Fruit fly (Drosophila melanogaster): Measurements from ENCODE around the gene mkg-p.
A peak's percentile ranks its signal among the peaks of the same experiment; 100 is the strongest.

The mkg-p gene

DNA sequence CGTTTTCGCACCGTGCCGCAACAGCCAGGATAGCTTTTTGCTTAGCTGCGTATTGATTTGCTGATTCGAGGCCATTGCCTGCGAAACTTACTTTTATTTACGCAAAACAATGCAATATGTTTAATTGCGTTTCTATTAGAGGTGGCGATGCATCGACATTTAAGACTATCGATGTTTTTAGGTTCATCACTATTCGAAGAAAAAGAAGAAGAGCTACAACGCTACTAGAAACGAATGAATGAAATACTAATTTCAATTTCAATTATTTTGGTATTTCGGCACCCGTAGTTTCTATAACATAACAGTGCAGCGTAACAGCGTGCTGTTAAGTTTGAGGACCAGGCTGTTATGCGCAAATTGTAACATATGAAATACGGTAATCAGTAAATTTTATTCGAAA, at the start of gene mkg-p, which contains the start of the genes Tpt and CG13667:
mkg-p (minus strand) TSS at position 155 of the 400 bp plus-strand sequence.
Tpt (minus strand) TSS at position 155 of the 400 bp plus-strand sequence.
CG13667 (plus strand) TSS at position 332 of the 400 bp plus-strand sequence.
- TF ChIP-seq CG10669 (GFP tag; optimal IDR thresholded peaks at IDR 0.05) (no peak), CG1621 (tag; optimal IDR thresholded peaks at IDR 0.05) (peak; percentile 54)

DNA sequence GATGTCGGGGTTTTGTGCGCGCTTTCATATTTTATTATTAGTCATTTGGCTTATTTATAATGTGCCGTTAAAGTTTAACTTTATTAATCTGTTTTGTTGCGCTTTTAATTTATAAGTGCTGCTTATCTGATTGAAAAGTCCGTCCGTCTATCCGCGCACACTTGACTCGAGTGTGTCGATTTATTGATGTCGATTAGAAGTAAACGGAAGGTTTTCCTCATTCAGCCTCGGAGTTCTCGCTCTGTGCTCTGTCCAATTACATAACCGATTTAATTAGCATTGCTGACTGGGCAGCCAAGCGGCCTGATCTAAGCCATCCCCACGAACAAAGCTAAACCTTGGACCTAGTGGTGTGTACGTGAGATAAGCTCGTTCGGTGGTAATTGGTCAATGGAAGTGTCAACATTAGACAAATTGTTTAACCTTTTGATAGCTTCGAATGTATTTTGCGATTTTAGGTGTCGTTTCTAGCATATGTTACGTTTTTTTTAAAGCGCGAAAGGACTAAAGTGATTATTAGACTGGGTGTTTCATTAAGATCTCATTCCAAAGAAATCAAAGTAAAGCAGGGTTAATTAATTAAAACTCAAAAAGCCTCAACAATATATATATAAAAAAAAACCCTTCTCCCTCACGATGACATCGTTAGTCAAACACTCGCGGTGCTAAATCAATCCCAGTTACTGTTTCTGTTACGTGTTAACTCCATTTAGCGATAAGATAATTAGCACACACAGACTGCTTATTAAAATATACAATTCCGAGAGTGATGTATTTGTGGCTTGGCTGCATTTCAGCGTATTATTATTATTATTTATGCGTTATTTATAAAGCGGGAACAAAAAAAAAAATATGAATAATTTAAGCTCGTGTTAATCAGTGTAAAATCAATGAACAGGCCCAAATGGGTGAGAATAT, 48.6 kb upstream of the mkg-p start:
- TF ChIP-seq CG8632 (GFP tag; optimal IDR thresholded peaks at IDR 0.05), result no peak
- TF ChIP-seq CG31627 (GFP tag; optimal IDR thresholded peaks at IDR 0.05), result no peak
- TF ChIP-seq CG11762 (GFP tag; optimal IDR thresholded peaks at IDR 0.05; ENCODE audit: insufficient read depth), result no peak
- TF ChIP-seq vri (GFP tag; optimal IDR thresholded peaks at IDR 0.05), result peak; percentile 70
- TF ChIP-seq CG6276 (GFP tag; optimal IDR thresholded peaks at IDR 0.05), result no peak
- TF ChIP-seq acj6 (GFP tag; optimal IDR thresholded peaks at IDR 0.05), result no peak
- TF ChIP-seq Eip78C (GFP tag), result peak; percentile 21
- TF ChIP-seq fd59A (GFP tag; optimal IDR thresholded peaks at IDR 0.05), result no peak
- TF ChIP-seq Met (GFP tag; optimal IDR thresholded peaks at IDR 0.05), result no peak
- TF ChIP-seq Sox102F (GFP tag; optimal IDR thresholded peaks at IDR 0.05), result peak; percentile 29
- peak; percentile 0 for TF ChIP-seq pdm3 (GFP tag; optimal IDR thresholded peaks at IDR 0.05)
- no peak for TF ChIP-seq CG9139 (GFP tag; optimal IDR thresholded peaks at IDR 0.05)
- TF ChIP-seq lz (GFP tag; optimal IDR thresholded peaks at IDR 0.05), result no peak
- peak; percentile 14 for TF ChIP-seq esn (GFP tag; optimal IDR thresholded peaks at IDR 0.05)
- peak; percentile 16 for TF ChIP-seq fkh (GFP tag; optimal IDR thresholded peaks at IDR 0.05)
- peak; percentile 73 for TF ChIP-seq svp (GFP tag)
- 0 out of 2 replicates have a peak, but pooled peaks have one; percentile 11 for TF ChIP-seq Gug (GFP tag; IDR thresholded peaks at IDR 0.05)
- TF ChIP-seq CG8119 (GFP tag; IDR thresholded peaks at IDR 0.05), result no peak
- no peak for TF ChIP-seq OdsH (GFP tag; optimal IDR thresholded peaks at IDR 0.05)
- TF ChIP-seq spab (GFP tag; optimal IDR thresholded peaks at IDR 0.05), result no peak
- peak; percentile 15 for TF ChIP-seq Eip93F (GFP tag; optimal IDR thresholded peaks at IDR 0.05)
- TF ChIP-seq CG4318 (GFP tag; optimal IDR thresholded peaks at IDR 0.05), result no peak

DNA sequence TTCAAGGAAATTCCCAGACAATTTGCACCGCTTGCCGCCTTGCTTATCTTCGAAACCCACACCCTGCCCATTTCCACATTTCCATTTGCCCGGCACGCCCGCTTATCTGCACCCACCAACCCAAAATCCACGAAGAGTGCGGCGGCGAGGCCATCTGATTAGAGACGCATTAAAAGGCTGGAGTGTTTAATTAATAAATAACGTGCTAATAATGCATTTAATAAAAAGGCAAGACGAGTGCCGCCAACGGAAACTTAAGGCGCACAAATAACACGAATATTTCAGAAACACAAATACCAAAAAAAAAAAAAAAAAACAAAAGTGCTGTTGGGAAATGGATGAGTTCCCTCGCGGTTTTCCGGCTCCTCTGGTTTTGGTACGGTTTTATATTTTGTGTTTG, 47.9 kb upstream of the mkg-p start:
- TF ChIP-seq svp (GFP tag), result peak; percentile 78
- TF ChIP-seq ss (GFP tag; optimal IDR thresholded peaks at IDR 0.05), result no peak
- TF ChIP-seq CG16779 (tag; optimal IDR thresholded peaks at IDR 0.05), result no peak
- peak; percentile 26 for TF ChIP-seq Eip93F (GFP tag; optimal IDR thresholded peaks at IDR 0.05)
- no peak for TF ChIP-seq CG8319 (GFP tag; optimal IDR thresholded peaks at IDR 0.05)

DNA sequence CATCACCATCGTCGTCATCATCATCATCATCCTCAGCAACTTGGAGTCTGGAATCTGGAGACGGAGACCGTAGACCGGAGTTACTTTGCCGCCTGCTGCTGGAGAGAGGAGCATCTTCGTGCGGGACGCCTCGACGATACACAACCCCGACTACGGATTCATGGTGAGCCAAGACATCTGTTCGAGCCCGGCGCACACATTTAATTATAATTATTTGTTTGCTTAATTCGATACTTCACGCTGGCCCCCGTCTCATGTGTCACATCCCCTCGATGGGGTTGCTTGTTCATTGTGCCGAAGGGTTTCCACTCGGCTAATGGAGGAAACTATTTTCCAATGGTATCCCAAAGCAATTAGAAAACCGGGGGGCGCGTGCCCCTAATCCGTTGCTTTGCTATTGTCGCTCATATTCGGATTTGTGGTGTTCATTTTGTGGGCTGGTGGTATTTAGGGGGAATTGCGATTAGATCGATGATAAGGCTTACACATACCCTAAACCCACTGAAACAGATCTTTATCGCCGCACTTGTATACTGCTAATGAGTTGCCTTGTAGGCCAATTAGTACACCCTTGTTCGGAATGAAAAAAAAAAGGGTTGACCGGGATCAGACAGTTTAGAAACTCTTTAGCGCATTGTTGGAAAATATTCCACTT, 47.0 kb upstream of the mkg-p start:
- TF ChIP-seq CG10669 (GFP tag; optimal IDR thresholded peaks at IDR 0.05) (no peak), Sox14 (GFP tag; optimal IDR thresholded peaks at IDR 0.05) (no peak), dac (GFP tag; optimal IDR thresholded peaks at IDR 0.05) (no peak), CG3032 (tag; optimal IDR thresholded peaks at IDR 0.05) (no peak), Ets21C (GFP tag; optimal IDR thresholded peaks at IDR 0.05) (no peak), OdsH (GFP tag; optimal IDR thresholded peaks at IDR 0.05) (no peak), CG1621 (tag; optimal IDR thresholded peaks at IDR 0.05) (no peak), CG4318 (GFP tag; optimal IDR thresholded peaks at IDR 0.05) (no peak), dsx (GFP tag; optimal IDR thresholded peaks at IDR 0.05; ENCODE audit: poor library complexity, severe bottlenecking) (no peak), CG11902 (GFP tag; optimal IDR thresholded peaks at IDR 0.05) (no peak), CG15336 (GFP tag; IDR thresholded peaks at IDR 0.05) (no peak)
